Worm (Caenorhabditis elegans): ENCODE results near the gene ZK637.14.

ce11 chrIII:8888956-8889355 is at the start of gene ZK637.14:
- peak; percentile 16 to 81 for TF ChIP-seq lsy-2 (tag; optimal IDR thresholded peaks at IDR 0.05)
- no peak for TF ChIP-seq ZK546.5 (tag; optimal IDR thresholded peaks at IDR 0.05)
- TF ChIP-seq nhr-6 (tag; optimal IDR thresholded peaks at IDR 0.05), result no peak
- no peak for TF ChIP-seq nhr-48 (tag; optimal IDR thresholded peaks at IDR 0.05)
- TF ChIP-seq saeg-2 (GFP tag; IDR thresholded peaks at IDR 0.05), result no peak
- TF ChIP-seq R02D3.7 (tag; optimal IDR thresholded peaks at IDR 0.05), result no peak
- TF ChIP-seq nhr-11 (tag; optimal IDR thresholded peaks at IDR 0.05), result peak; percentile 32
- TF ChIP-seq hlh-30 (tag; optimal IDR thresholded peaks at IDR 0.05; ENCODE audit: insufficient read depth), result peak; percentile 92
- TF ChIP-seq ceh-44 (GFP tag; IDR thresholded peaks at IDR 0.05), result no peak
- no peak for TF ChIP-seq snpc-4 (tag; optimal IDR thresholded peaks at IDR 0.05)

All from whole organism, L4 larva.